Fruit fly (Drosophila melanogaster) whole organism, embryonic: Measurements from ENCODE around the gene Scgalpha.

Experiments used
- Atf3 ChIP-seq: fragments of 200-800 bp; sonication (Bioruptor generic); optimal IDR thresholded peaks from 3 replicates; lab custom pipeline; 2016; ENCODE audit warnings: missing biosample characterization, missing genetic modification characterization
- Bdp1 ChIP-seq: fragments of 200-800 bp; sonication (Bioruptor generic); optimal IDR thresholded peaks from 3 replicates; lab custom pipeline; 2016; ENCODE audit warnings: missing biosample characterization, missing genetic modification characterization
- CG10431 ChIP-seq: fragments of 200-800 bp; sonication (Bioruptor generic); optimal IDR thresholded peaks from 3 replicates; lab custom pipeline; 2018; ENCODE audit warnings: missing biosample characterization, mild to moderate bottlenecking, missing genetic modification characterization
- CG10979 ChIP-seq: fragments of 200-800 bp; sonication (Bioruptor generic); optimal IDR thresholded peaks from 2 replicates; lab custom pipeline; 2018; ENCODE audit warnings: missing biosample characterization, mild to moderate bottlenecking, missing genetic modification characterization, moderate library complexity
- CG11504 ChIP-seq: fragments of 200-800 bp; sonication (Bioruptor generic); optimal IDR thresholded peaks from 3 replicates; lab custom pipeline; 2019; ENCODE audit warnings: missing biosample characterization, mild to moderate bottlenecking, missing genetic modification characterization, moderate library complexity
- CG11723 ChIP-seq: fragments of 200-800 bp; sonication (Bioruptor generic); optimal IDR thresholded peaks from 2 replicates; lab custom pipeline; 2017; ENCODE audit warnings: missing biosample characterization, mild to moderate bottlenecking, missing genetic modification characterization
- CG14014 ChIP-seq: fragments of 200-800 bp; sonication (Bioruptor generic); IDR thresholded peaks from 2 replicates; pipeline ENCODE4 v1.3.6; 2022; ENCODE audit warnings: missing biosample characterization, missing genetic modification characterization
- CG1529 ChIP-seq: fragments of 200-800 bp; sonication (Bioruptor generic); optimal IDR thresholded peaks from 3 replicates; lab custom pipeline; 2018; ENCODE audit warnings: missing biosample characterization, missing genetic modification characterization
- CG18262 ChIP-seq: fragments of 200-800 bp; optimal IDR thresholded peaks from 3 replicates; lab custom pipeline; 2019; ENCODE audit warnings: missing biosample characterization, mild to moderate bottlenecking, missing genetic modification characterization, moderate library complexity
- CG2202 ChIP-seq: fragments of 200-800 bp; sonication (Bioruptor generic); optimal IDR thresholded peaks from 2 replicates; lab custom pipeline; 2018; ENCODE audit warnings: missing biosample characterization, mild to moderate bottlenecking, missing genetic modification characterization
- CG30403 ChIP-seq: fragments of 200-800 bp; sonication (Bioruptor generic); optimal IDR thresholded peaks from 3 replicates; lab custom pipeline; 2016; ENCODE audit warnings: missing biosample characterization, missing genetic modification characterization
- CG31388 ChIP-seq: fragments of 200-800 bp; sonication (Bioruptor generic); optimal IDR thresholded peaks from 2 replicates; lab custom pipeline; 2016; ENCODE audit warnings: missing biosample characterization, missing genetic modification characterization
- CG42726 ChIP-seq: fragments of 200-800 bp; sonication (Bioruptor generic); IDR thresholded peaks from 2 replicates; pipeline ENCODE4 v1.3.6; 2022; ENCODE audit warnings: missing biosample characterization, missing genetic modification characterization; ENCODE audit not compliant: partially characterized antibody
- CG43689 ChIP-seq: fragments of 200-800 bp; sonication (Bioruptor generic); IDR thresholded peaks from 2 replicates; pipeline ENCODE4 v1.3.6; 2022; ENCODE audit warnings: missing biosample characterization, missing genetic modification characterization
- CG6765 ChIP-seq: fragments of 200-800 bp; sonication (Bioruptor generic); optimal IDR thresholded peaks from 3 replicates; lab custom pipeline; 2017; ENCODE audit warnings: missing biosample characterization, mild to moderate bottlenecking, missing genetic modification characterization
- CG7839 ChIP-seq: fragments of 200-800 bp; sonication (Bioruptor generic); optimal IDR thresholded peaks from 3 replicates; lab custom pipeline; 2018; ENCODE audit warnings: missing biosample characterization, mild to moderate bottlenecking, missing genetic modification characterization, moderate library complexity
- D ChIP-seq, 2 experiments: fragments of 200-800 bp in 1 of 2; fragments of >200 bp in 1 of 2; sonication (Bioruptor generic) in 1 of 2; optimal IDR thresholded peaks; 2 replicates in 1 of 2; 3 replicates in 1 of 2; lab custom pipeline; 2017; ENCODE audit warnings: mild to moderate bottlenecking in 1 of 2, missing biosample characterization in 1 of 2, missing genetic modification characterization in 1 of 2, missing genetic modification reagents in 1 of 2
- Dll ChIP-seq: fragments of 200-800 bp; sonication (Bioruptor generic); IDR thresholded peaks from 4 replicates; pipeline ENCODE4 v1.3.6; 2022; ENCODE audit warnings: missing biosample characterization, missing genetic modification characterization; ENCODE audit not compliant: partially characterized antibody
- Elba2 ChIP-seq: fragments of 200-800 bp; sonication (Bioruptor generic); optimal IDR thresholded peaks from 3 replicates; lab custom pipeline; 2016; ENCODE audit warnings: missing biosample characterization, missing genetic modification characterization
- GATAe ChIP-seq: fragments of 200-800 bp; sonication (Bioruptor generic); conservative IDR thresholded peaks from 2 replicates; pipeline ENCODE4 v1.3.6; 2022; ENCODE audit warnings: missing biosample characterization, missing genetic modification characterization
- Hmx ChIP-seq: fragments of 200-800 bp; sonication (Bioruptor generic); optimal IDR thresholded peaks from 2 replicates; lab custom pipeline; 2016; ENCODE audit warnings: missing biosample characterization, missing genetic modification characterization
- Hr78 ChIP-seq, 2 experiments: fragments of 200-800 bp in 1 of 2; fragments of >200 bp in 1 of 2; sonication (Bioruptor generic) in 1 of 2; optimal IDR thresholded peaks; 2 replicates each; lab custom pipeline; 2017 to 2019; ENCODE audit warnings: missing biosample characterization in 2 of 2, missing genetic modification characterization in 2 of 2, mild to moderate bottlenecking in 1 of 2, moderate library complexity in 1 of 2
- Myb ChIP-seq: fragments of 200-800 bp; sonication (Bioruptor generic); optimal IDR thresholded peaks from 2 replicates; lab custom pipeline; 2016; ENCODE audit warnings: missing biosample characterization, missing genetic modification characterization
- NC2α ChIP-seq: fragments of 200-800 bp; sonication (Bioruptor generic); optimal IDR thresholded peaks from 2 replicates; lab custom pipeline; 2016; ENCODE audit warnings: missing biosample characterization, missing genetic modification characterization
- Sox100B ChIP-seq: fragments of 200-800 bp; sonication (Bioruptor generic); optimal IDR thresholded peaks from 3 replicates; lab custom pipeline; 2018; ENCODE audit warnings: missing biosample characterization, mild to moderate bottlenecking, missing genetic modification characterization
- ac ChIP-seq: fragments of 200-800 bp; sonication (Bioruptor generic); optimal IDR thresholded peaks from 3 replicates; lab custom pipeline; 2017; ENCODE audit warnings: missing biosample characterization, mild to moderate bottlenecking, missing genetic modification characterization
- amos ChIP-seq: fragments of 200-800 bp; sonication (Bioruptor generic); IDR thresholded peaks from 2 replicates; pipeline ENCODE4 v1.3.6; 2022; ENCODE audit warnings: missing biosample characterization, missing genetic modification characterization; ENCODE audit not compliant: partially characterized antibody
- cato ChIP-seq: fragments of 200-800 bp; sonication (Bioruptor generic); optimal IDR thresholded peaks from 2 replicates; lab custom pipeline; 2016; ENCODE audit warnings: missing biosample characterization, missing genetic modification characterization, borderline replicate concordance
- caup ChIP-seq: fragments of 200-800 bp; sonication (Bioruptor generic); optimal IDR thresholded peaks from 3 replicates; lab custom pipeline; 2017; ENCODE audit warnings: missing biosample characterization, mild to moderate bottlenecking, missing genetic modification characterization, moderate library complexity; ENCODE audit not compliant: severe bottlenecking
- chm ChIP-seq: fragments of 200-800 bp; sonication (Bioruptor generic); IDR thresholded peaks from 2 replicates; pipeline ENCODE4 v1.3.6; 2022; ENCODE audit warnings: missing biosample characterization, missing genetic modification characterization
- crp ChIP-seq, 2 experiments: fragments of 200-800 bp; sonication (Bioruptor generic); optimal IDR thresholded peaks; 2 replicates in 1 of 2; 3 replicates in 1 of 2; lab custom pipeline; 2017; ENCODE audit warnings: missing biosample characterization in 2 of 2, missing genetic modification characterization in 2 of 2, mild to moderate bottlenecking in 1 of 2, moderate library complexity in 1 of 2
- dpn ChIP-seq, 2 experiments: fragments of 200-800 bp; sonication (Bioruptor generic); optimal IDR thresholded peaks; 3 replicates each; lab custom pipeline; 2016; ENCODE audit warnings: missing biosample characterization in 2 of 2, missing genetic modification characterization in 2 of 2
- eve ChIP-seq, 2 experiments: fragments of >200 bp; optimal IDR thresholded peaks; 2 replicates each; lab custom pipeline; 2017; ENCODE audit warnings: missing biosample characterization in 2 of 2, missing genetic modification characterization in 2 of 2
- fd102C ChIP-seq: fragments of 200-800 bp; sonication (Bioruptor generic); optimal IDR thresholded peaks from 2 replicates; lab custom pipeline; 2018; ENCODE audit warnings: missing biosample characterization, mild to moderate bottlenecking, missing genetic modification characterization, moderate library complexity
- fru ChIP-seq: fragments of >200 bp; optimal IDR thresholded peaks from 2 replicates; lab custom pipeline; 2017
- ind ChIP-seq: fragments of 200-800 bp; sonication (Bioruptor generic); optimal IDR thresholded peaks from 3 replicates; lab custom pipeline; 2016; ENCODE audit warnings: missing biosample characterization, missing genetic modification characterization
- insv ChIP-seq, 2 experiments: fragments of 200-800 bp; sonication (Bioruptor generic); optimal IDR thresholded peaks; 3 replicates each; lab custom pipeline; 2016 to 2018; ENCODE audit warnings: missing biosample characterization in 2 of 2, missing genetic modification characterization in 2 of 2
- jigr1 ChIP-seq: fragments of 200-800 bp; sonication (Bioruptor generic); IDR thresholded peaks from 3 replicates; pipeline ENCODE4 v1.3.6; 2022; ENCODE audit warnings: missing biosample characterization, missing genetic modification characterization
- pfk ChIP-seq: fragments of 200-800 bp; sonication (Bioruptor generic); optimal IDR thresholded peaks from 2 replicates; lab custom pipeline; 2018; ENCODE audit warnings: missing biosample characterization, mild to moderate bottlenecking, missing genetic modification characterization, moderate library complexity
- ranshi ChIP-seq: fragments of 200-800 bp; sonication (Bioruptor generic); IDR thresholded peaks from 2 replicates; pipeline ENCODE4 v1.3.6; 2022; ENCODE audit warnings: missing biosample characterization, missing genetic modification characterization
- sd ChIP-seq: fragments of 200-800 bp; sonication (Bioruptor generic); optimal IDR thresholded peaks from 3 replicates; lab custom pipeline; 2018; ENCODE audit warnings: missing biosample characterization, mild to moderate bottlenecking, missing genetic modification characterization, moderate library complexity
- sens ChIP-seq: fragments of 200-800 bp; sonication (Bioruptor generic); peaks from one replicate; lab custom pipeline; 2016; ENCODE audit warnings: missing biosample characterization, missing genetic modification characterization
- sens-2 ChIP-seq: fragments of 200-800 bp; sonication (Bioruptor generic); IDR thresholded peaks from 2 replicates; pipeline ENCODE4 v1.3.6; 2022; ENCODE audit warnings: missing biosample characterization, missing genetic modification characterization
- tll ChIP-seq, 2 experiments: fragments of 200-800 bp in 1 of 2; fragments of >200 bp in 1 of 2; sonication (Bioruptor generic) in 1 of 2; optimal IDR thresholded peaks; 2 replicates each; lab custom pipeline; 2017 to 2019; ENCODE audit warnings: missing biosample characterization in 2 of 2, missing genetic modification characterization in 2 of 2, mild to moderate bottlenecking in 1 of 2, moderate library complexity in 1 of 2
- twi ChIP-seq: fragments of 200-800 bp; optimal IDR thresholded peaks from 2 replicates; lab custom pipeline; 2019; ENCODE audit warnings: missing biosample characterization, mild to moderate bottlenecking, missing genetic modification characterization, moderate library complexity

Gene Scgalpha

DNA sequence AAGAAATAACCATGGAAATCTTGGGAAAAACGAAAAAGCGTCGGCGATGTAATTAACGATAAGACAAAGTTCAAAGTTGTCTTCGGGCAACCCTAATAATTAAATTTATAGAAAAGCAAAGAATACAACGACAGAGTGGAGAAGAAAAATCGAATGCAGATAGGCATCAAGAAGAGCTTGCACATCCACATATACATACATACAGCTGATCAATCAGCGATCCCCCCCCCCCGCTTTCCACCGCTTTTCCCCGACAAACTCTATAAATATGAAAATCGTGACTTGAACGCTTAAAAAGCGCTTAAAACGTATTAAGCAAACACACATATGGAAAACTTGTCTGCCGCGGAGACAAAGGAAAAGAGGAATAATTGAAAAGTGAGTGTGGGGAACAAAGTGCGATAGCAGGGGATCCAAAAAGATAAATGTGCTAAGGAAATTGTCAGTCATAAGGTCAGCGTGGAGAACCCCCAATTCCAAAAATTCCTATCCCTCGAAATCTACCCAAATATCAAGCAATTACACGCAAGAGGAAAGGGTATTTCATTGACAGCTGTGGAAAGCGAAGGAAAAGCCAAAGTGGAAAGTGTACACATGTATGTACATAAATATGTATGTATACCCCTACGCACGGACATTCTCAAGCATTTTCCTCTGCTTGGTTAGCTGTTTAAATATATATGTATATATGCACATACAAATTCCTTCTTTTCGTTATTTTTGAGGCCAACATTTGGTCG lies 13.7 kb upstream of the Scgalpha start (continued):
- peak; percentile 58 for TF ChIP-seq sd (tag; lab: Kevin White, UChicago)
- no peak for TF ChIP-seq Myb (GFP tag; lab: Kevin White, UChicago)
- no peak for TF ChIP-seq GATAe
- TF ChIP-seq caup (GFP tag; lab: Kevin White, UChicago) = no peak
- no peak for TF ChIP-seq fru
- TF ChIP-seq Atf3 (GFP tag; lab: Kevin White, UChicago) = no peak
- TF ChIP-seq CG2202 (tag; lab: Kevin White, UChicago) = peak; percentile 4
- 0 out of 4 replicates have a peak, but pooled peaks have one; percentile 18 for TF ChIP-seq Dll (GFP tag; lab: Robert Waterston, UW)
- peak; percentile 2 for TF ChIP-seq CG18262 (tag; lab: Kevin White, UChicago)
- TF ChIP-seq fd102C (GFP tag; lab: Kevin White, UChicago) = peak; percentile 17
- TF ChIP-seq Hr78 (GFP tag; optimal IDR thresholded peaks at IDR 0.05; lab: Kevin White, UChicago) = peak in 1 of 2 experiments; percentile 57
- TF ChIP-seq tll (GFP tag; optimal IDR thresholded peaks at IDR 0.05; lab: Kevin White, UChicago) = peak in 1 of 2 experiments; percentile 71
- TF ChIP-seq CG6765 (GFP tag; lab: Kevin White, UChicago) = no peak
- TF ChIP-seq ac (GFP tag; lab: Kevin White, UChicago) = peak; percentile 59
- no peak for TF ChIP-seq CG42726 (GFP tag; lab: Robert Waterston, UW)
- TF ChIP-seq CG11723 (GFP tag; lab: Kevin White, UChicago) = no peak
- TF ChIP-seq chm (GFP tag; lab: Robert Waterston, UW) = 0 out of 2 replicates have a peak, but pooled peaks have one; percentile 17
- TF ChIP-seq pfk (GFP tag; lab: Kevin White, UChicago) = no peak
- TF ChIP-seq CG10431 (GFP tag; lab: Kevin White, UChicago) = peak; percentile 6
- TF ChIP-seq ind (GFP tag; lab: Kevin White, UChicago) = no peak
- TF ChIP-seq amos (GFP tag; lab: Robert Waterston, UW) = no peak
- no peak for TF ChIP-seq CG14014
- TF ChIP-seq dpn (GFP tag; optimal IDR thresholded peaks at IDR 0.05; lab: Kevin White, UChicago) = no peak

DNA sequence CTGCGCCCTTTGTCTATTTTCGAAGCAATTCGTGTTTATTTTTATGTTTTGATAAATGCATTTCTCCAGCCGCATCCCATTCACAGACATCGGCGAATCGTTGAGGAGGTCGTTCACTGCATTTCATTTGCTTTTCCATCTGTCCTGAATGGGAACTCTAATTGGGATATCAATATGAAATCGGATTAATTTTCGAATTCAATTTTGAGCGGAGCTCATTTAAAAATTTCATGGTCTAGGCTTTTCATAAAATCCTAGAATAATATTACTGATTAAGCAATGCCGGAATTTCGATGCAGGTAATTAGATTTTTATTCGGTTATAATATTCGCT lies 13.2 kb upstream of the Scgalpha start:
- TF ChIP-seq twi (tag; lab: Kevin White, UChicago) (peak; percentile 5), CG1529 (GFP tag; lab: Kevin White, UChicago) (peak; percentile 48), CG43689 (GFP tag; lab: Robert Waterston, UW) (no peak), sens (GFP tag; lab: Kevin White, UChicago) (peak; percentile 70), insv (GFP tag; optimal IDR thresholded peaks at IDR 0.05; lab: Kevin White, UChicago) (peak in 1 of 2 experiments; percentile 89)

DNA sequence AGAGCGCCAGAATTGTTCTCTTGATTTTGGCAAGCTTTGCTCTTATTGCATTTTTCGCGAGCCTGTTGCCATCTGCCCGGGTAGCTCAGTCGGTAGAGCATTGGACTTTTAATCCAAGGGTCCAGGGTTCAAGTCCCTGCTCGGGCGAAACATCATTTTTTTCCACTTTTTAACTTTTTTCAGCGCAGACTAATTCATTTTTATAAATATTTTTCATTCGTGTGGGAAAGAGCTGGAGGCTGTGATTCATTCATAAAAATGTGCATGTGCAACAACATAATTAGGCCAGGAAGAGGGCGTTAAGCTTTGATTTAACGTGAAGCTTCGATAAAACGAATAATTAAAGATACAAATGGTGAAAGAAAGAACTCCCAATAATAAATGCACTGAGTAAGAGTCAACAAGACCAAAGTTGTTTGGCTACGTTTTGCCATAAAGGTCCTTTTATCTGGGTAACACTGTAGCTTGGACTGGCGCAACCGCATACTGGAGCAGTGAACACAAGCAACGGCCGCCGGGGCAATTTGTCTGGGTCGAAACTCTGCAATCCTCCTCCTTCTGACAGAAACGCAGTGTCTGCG lies 12.5 kb upstream of the Scgalpha start:
- peak; percentile 88 for TF ChIP-seq sens (GFP tag; lab: Kevin White, UChicago)
- TF ChIP-seq Elba2 (GFP tag; lab: Kevin White, UChicago) = no peak
- no peak for TF ChIP-seq Hmx
- TF ChIP-seq jigr1 (GFP tag; lab: Robert Waterston, UW) = no peak
- TF ChIP-seq Bdp1 (GFP tag; lab: Kevin White, UChicago) = peak; percentile 67
- peak; percentile 42 for TF ChIP-seq CG11504 (tag; lab: Kevin White, UChicago)
- no peak for TF ChIP-seq CG30403 (GFP tag; lab: Kevin White, UChicago)
- TF ChIP-seq crp (GFP tag; optimal IDR thresholded peaks at IDR 0.05; lab: Kevin White, UChicago) = no peak
- 0 out of 2 replicates have a peak, but pooled peaks have one; percentile 28 for TF ChIP-seq ranshi (GFP tag; lab: Robert Waterston, UW)
- TF ChIP-seq Sox100B (GFP tag; lab: Kevin White, UChicago) = no peak
- TF ChIP-seq sens-2 (GFP tag; lab: Robert Waterston, UW) = no peak
- TF ChIP-seq cato (GFP tag; lab: Kevin White, UChicago) = no peak
- no peak for TF ChIP-seq D (optimal IDR thresholded peaks at IDR 0.05; lab: Kevin White, UChicago)
- TF ChIP-seq D (GFP tag; optimal IDR thresholded peaks at IDR 0.05; lab: Kevin White, UChicago) = peak; percentile 5
- no peak for TF ChIP-seq CG31388
- peak; percentile 43 for TF ChIP-seq CG7839 (tag; lab: Kevin White, UChicago)
- TF ChIP-seq CG10979 (tag; lab: Kevin White, UChicago) = peak; percentile 39
- TF ChIP-seq eve (GFP tag; optimal IDR thresholded peaks at IDR 0.05; lab: Kevin White, UChicago) = no peak
- TF ChIP-seq NC2α (GFP tag; lab: Kevin White, UChicago) = no peak
